Worm (Caenorhabditis elegans) whole organism, L2 larva: ENCODE data around the gene idpa-2.

Source experiments
- F13H6.1 ChIP-seq: sonication (generic microtip); optimal IDR thresholded peaks from 2 replicates; lab custom pipeline; 2016; ENCODE audit warnings: missing genetic modification characterization, missing compliant biosample characterization
- Y55F3AM.14 ChIP-seq: fragments of 200-800 bp; sonication (Bioruptor generic); optimal IDR thresholded peaks from 2 replicates; lab custom pipeline; 2018; ENCODE audit warnings: mild to moderate bottlenecking, missing genetic modification characterization, missing compliant biosample characterization
- ZK546.5 ChIP-seq: sonication (generic microtip); optimal IDR thresholded peaks from 2 replicates; lab custom pipeline; 2017; ENCODE audit warnings: missing biosample characterization, missing genetic modification characterization
- blmp-1 ChIP-seq: sonication (generic microtip); optimal IDR thresholded peaks from 2 replicates; lab custom pipeline; 2017; ENCODE audit warnings: missing genetic modification characterization, mild to moderate bottlenecking, missing compliant biosample characterization, antibody characterized with exemption, moderate library complexity; ENCODE audit not compliant: insufficient read depth
- ceh-16 ChIP-seq: fragments of 150-350 bp; optimal IDR thresholded peaks from 2 replicates; lab custom pipeline; 2014; ENCODE audit warnings: missing biosample characterization, missing genetic modification characterization
- ceh-82 ChIP-seq: fragments of 150-350 bp; optimal IDR thresholded peaks from 2 replicates; lab custom pipeline; 2014; ENCODE audit warnings: missing biosample characterization, missing genetic modification characterization
- elt-3 ChIP-seq: sonication (generic microtip); optimal IDR thresholded peaks from 2 replicates; lab custom pipeline; 2017; ENCODE audit warnings: missing biosample characterization, missing genetic modification characterization
- lin-11 ChIP-seq: fragments of 150-350 bp; sonication (generic microtip); optimal IDR thresholded peaks from 2 replicates; lab custom pipeline; 2014; ENCODE audit warnings: missing biosample characterization, missing genetic modification characterization, inconsistent platforms, mixed read lengths
- lin-13 ChIP-seq: fragments of 150-350 bp; optimal IDR thresholded peaks from 2 replicates; lab custom pipeline; 2014; ENCODE audit warnings: missing biosample characterization, missing genetic modification reagents, missing genetic modification characterization
- lin-39 ChIP-seq: fragments of 150-350 bp; optimal IDR thresholded peaks from 2 replicates; lab custom pipeline; 2014; ENCODE audit warnings: missing biosample characterization, missing genetic modification reagents, missing genetic modification characterization
- lsy-2 ChIP-seq, 2 experiments: fragments of 150-350 bp in 1 of 2; sonication (generic microtip) in 1 of 2; optimal IDR thresholded peaks; 2 replicates each; lab custom pipeline; 2014 to 2017; ENCODE audit warnings: missing biosample characterization in 2 of 2, missing genetic modification characterization in 2 of 2
- nhr-10 ChIP-seq: sonication (generic microtip); optimal IDR thresholded peaks from 2 replicates; lab custom pipeline; 2017; ENCODE audit warnings: missing biosample characterization, missing genetic modification characterization
- nhr-12 ChIP-seq: fragments of 150-350 bp; optimal IDR thresholded peaks from 2 replicates; lab custom pipeline; 2014; ENCODE audit warnings: missing biosample characterization, missing genetic modification characterization
- nhr-129 ChIP-seq: fragments of 150-350 bp; optimal IDR thresholded peaks from 2 replicates; lab custom pipeline; 2014; ENCODE audit warnings: missing biosample characterization, missing genetic modification characterization
- nhr-25 ChIP-seq: fragments of 150-350 bp; sonication (generic microtip); optimal IDR thresholded peaks from 3 replicates; lab custom pipeline; 2014; ENCODE audit warnings: missing biosample characterization, missing genetic modification characterization
- nhr-6 ChIP-seq: fragments of 150-350 bp; optimal IDR thresholded peaks from 2 replicates; lab custom pipeline; 2014; ENCODE audit warnings: missing biosample characterization, missing genetic modification characterization
- peb-1 ChIP-seq: fragments of 150-350 bp; optimal IDR thresholded peaks from 2 replicates; lab custom pipeline; 2014; ENCODE audit warnings: missing biosample characterization, missing genetic modification characterization
- sma-9 ChIP-seq, 2 experiments: fragments of 150-350 bp in 1 of 2; sonication (generic microtip) in 1 of 2; optimal IDR thresholded peaks; 2 replicates each; lab custom pipeline; 2014 to 2016; ENCODE audit warnings: missing genetic modification characterization in 2 of 2, mild to moderate bottlenecking in 1 of 2, missing biosample characterization in 1 of 2, missing compliant biosample characterization in 1 of 2, missing genetic modification reagents in 1 of 2, moderate library complexity in 1 of 2
- snpc-4 ChIP-seq: fragments of 150-350 bp; optimal IDR thresholded peaks from 2 replicates; lab custom pipeline; 2014; ENCODE audit warnings: missing biosample characterization, missing genetic modification characterization
- unc-39 ChIP-seq: fragments of 150-350 bp; optimal IDR thresholded peaks from 2 replicates; lab custom pipeline; 2014; ENCODE audit warnings: missing biosample characterization, missing genetic modification characterization
- ztf-4 ChIP-seq: fragments of 150-350 bp; optimal IDR thresholded peaks from 2 replicates; lab custom pipeline; 2014; ENCODE audit warnings: missing biosample characterization, missing genetic modification characterization

Gene idpa-2

ce11 chrII:8742006-8742847 is 50.3 kb downstream of the idpa-2 start (continued):
- TF ChIP-seq nhr-12 (tag; lab: Kevin White, UChicago) (no peak), nhr-10 (tag; lab: Kevin White, UChicago) (no peak), lsy-2 (tag; optimal IDR thresholded peaks at IDR 0.05; lab: Kevin White, UChicago) (peak in 1 of 2 experiments; percentile 72), elt-3 (tag; lab: Kevin White, UChicago) (no peak), lin-39 (tag; lab: Kevin White, UChicago) (no peak), unc-39 (tag; lab: Kevin White, UChicago) (no peak), nhr-6 (tag; lab: Kevin White, UChicago) (peak; percentile 27), snpc-4 (no peak), Y55F3AM.14 (peak; percentile 73), lin-13 (GFP tag; lab: Kevin White, UChicago) (peak; percentile 14), ceh-16 (tag; lab: Kevin White, UChicago) (no peak), F13H6.1 (tag; lab: Kevin White, UChicago) (peak; percentile 38), ceh-82 (tag; lab: Kevin White, UChicago) (no peak), sma-9 (GFP tag; optimal IDR thresholded peaks at IDR 0.05; lab: Kevin White, UChicago) (peak; percentile 98), sma-9 (tag; optimal IDR thresholded peaks at IDR 0.05; lab: Kevin White, UChicago) (no peak), peb-1 (tag; lab: Kevin White, UChicago) (no peak), lin-11 (tag; lab: Kevin White, UChicago) (no peak), ZK546.5 (tag; lab: Kevin White, UChicago) (no peak), nhr-129 (tag; lab: Kevin White, UChicago) (peak; percentile 58), blmp-1 (tag; lab: Kevin White, UChicago) (peak; percentile 78), nhr-25 (tag; lab: Kevin White, UChicago) (peak; percentile 95), ztf-4 (tag; lab: Kevin White, UChicago) (no peak)
